Worm (Caenorhabditis elegans) whole organism, young adult: ENCODE measurements around the gene str-78.
A peak's percentile ranks its signal among the peaks of the same experiment; 100 is the strongest.

Source experiments
- C17E4.6 ChIP-seq: fragments of 200-800 bp; sonication (Bioruptor generic); IDR thresholded peaks from 2 replicates; pipeline ENCODE4 v1.3.6; 2022; ENCODE audit warnings: missing genetic modification reagents, missing genetic modification characterization, missing compliant biosample characterization
- D2030.7 ChIP-seq: fragments of 200-800 bp; sonication (Bioruptor generic); IDR thresholded peaks from 2 replicates; pipeline ENCODE4 v1.3.6; 2022; ENCODE audit warnings: missing genetic modification reagents, missing genetic modification characterization, missing compliant biosample characterization
- F33H1.4 ChIP-seq: fragments of 200-800 bp; sonication (Bioruptor generic); IDR thresholded peaks from 2 replicates; pipeline ENCODE4 v1.3.6; 2022; ENCODE audit warnings: missing genetic modification reagents, missing genetic modification characterization, missing compliant biosample characterization
- F39B2.1 ChIP-seq: fragments of 200-800 bp; sonication (Bioruptor generic); IDR thresholded peaks from 2 replicates; pipeline ENCODE4 v1.3.6; 2022; ENCODE audit warnings: missing genetic modification reagents, missing genetic modification characterization, missing compliant biosample characterization
- F49E8.2 ChIP-seq: sonication (generic microtip); optimal IDR thresholded peaks from 3 replicates; lab custom pipeline; 2017; ENCODE audit warnings: missing genetic modification characterization, mild to moderate bottlenecking, missing compliant biosample characterization, antibody characterized with exemption, moderate library complexity; ENCODE audit not compliant: insufficient read depth
- F57C9.4 ChIP-seq: sonication (generic microtip); optimal IDR thresholded peaks from 2 replicates; lab custom pipeline; 2017; ENCODE audit warnings: mild to moderate bottlenecking, missing genetic modification characterization, missing compliant biosample characterization
- Y53F4B.3 ChIP-seq: fragments of 200-800 bp; sonication (Bioruptor generic); IDR thresholded peaks from 2 replicates; pipeline ENCODE4 v1.3.6; 2022; ENCODE audit warnings: missing genetic modification reagents, missing genetic modification characterization, missing compliant biosample characterization
- Y53G8AR.9 ChIP-seq: fragments of 200-800 bp; sonication (Bioruptor generic); conservative IDR thresholded peaks from 2 replicates; pipeline ENCODE4 v1.3.6; 2022; ENCODE audit warnings: missing genetic modification reagents, missing genetic modification characterization, missing compliant biosample characterization
- Y56A3A.18 ChIP-seq: fragments of 200-800 bp; sonication (Bioruptor generic); IDR thresholded peaks from 2 replicates; pipeline ENCODE4 v1.3.6; 2022; ENCODE audit warnings: missing genetic modification reagents, missing genetic modification characterization, missing compliant biosample characterization
- Y67H2A.10 ChIP-seq: fragments of 200-800 bp; sonication (Bioruptor generic); conservative IDR thresholded peaks from 2 replicates; pipeline ENCODE4 v1.3.6; 2022; ENCODE audit warnings: missing genetic modification reagents, missing genetic modification characterization, missing compliant biosample characterization
- Y79H2A.3 ChIP-seq: fragments of 200-800 bp; sonication (Bioruptor generic); conservative IDR thresholded peaks from 2 replicates; pipeline ENCODE4 v1.3.6; 2022; ENCODE audit warnings: missing genetic modification reagents, missing genetic modification characterization, missing compliant biosample characterization
- aptf-2 ChIP-seq: fragments of 200-800 bp; sonication (Bioruptor generic); conservative IDR thresholded peaks from 2 replicates; pipeline ENCODE4 v1.3.6; 2022; ENCODE audit warnings: missing genetic modification reagents, missing genetic modification characterization, missing compliant biosample characterization
- aptf-3 ChIP-seq: fragments of 200-800 bp; sonication (Bioruptor generic); IDR thresholded peaks from 2 replicates; pipeline ENCODE4 v1.3.6; 2022; ENCODE audit warnings: missing genetic modification characterization, missing compliant biosample characterization
- athp-1 ChIP-seq: sonication (generic microtip); optimal IDR thresholded peaks from 2 replicates; lab custom pipeline; 2017; ENCODE audit warnings: mild to moderate bottlenecking, missing genetic modification characterization, missing compliant biosample characterization
- attf-6 ChIP-seq: fragments of 200-800 bp; sonication (Bioruptor generic); IDR thresholded peaks from 2 replicates; pipeline ENCODE4 v1.3.6; 2022; ENCODE audit warnings: missing genetic modification reagents, missing genetic modification characterization, missing compliant biosample characterization
- bed-2 ChIP-seq: fragments of 200-800 bp; sonication (Bioruptor generic); IDR thresholded peaks from 2 replicates; pipeline ENCODE4 v1.3.6; 2022; ENCODE audit warnings: missing genetic modification reagents, missing genetic modification characterization, missing compliant biosample characterization
- ceh-40 ChIP-seq: fragments of 200-800 bp; sonication (Bioruptor generic); IDR thresholded peaks from 2 replicates; pipeline ENCODE4 v1.3.6; 2022; ENCODE audit warnings: missing genetic modification characterization, missing compliant biosample characterization
- dox-1 ChIP-seq: fragments of 200-800 bp; sonication (Bioruptor generic); IDR thresholded peaks from 2 replicates; pipeline ENCODE4 v1.3.6; 2022; ENCODE audit warnings: missing genetic modification reagents, missing genetic modification characterization, missing compliant biosample characterization
- hlh-12 ChIP-seq: sonication (generic microtip); optimal IDR thresholded peaks from 2 replicates; lab custom pipeline; 2016; ENCODE audit warnings: missing genetic modification characterization, missing compliant biosample characterization
- hlh-26 ChIP-seq: fragments of 200-800 bp; sonication (Bioruptor generic); conservative IDR thresholded peaks from 2 replicates; pipeline ENCODE4 v1.3.6; 2022; ENCODE audit warnings: missing genetic modification reagents, missing genetic modification characterization, missing compliant biosample characterization
- hmg-1.2 ChIP-seq: fragments of 200-800 bp; sonication (Bioruptor generic); IDR thresholded peaks from 2 replicates; pipeline ENCODE4 v1.3.6; 2022; ENCODE audit warnings: missing genetic modification reagents, missing genetic modification characterization, missing compliant biosample characterization
- lin-35 ChIP-seq, 3 experiments: fragments of 150-350 bp in 2 of 3; sonication (generic microtip) in 1 of 3; optimal IDR thresholded peaks; 2 replicates each; lab custom pipeline; 2014 to 2018; ENCODE audit warnings: missing biosample characterization in 3 of 3, missing genetic modification characterization in 3 of 3, missing genetic modification reagents in 3 of 3
- lsl-1 ChIP-seq: fragments of 200-800 bp; sonication (Bioruptor generic); optimal IDR thresholded peaks from 2 replicates; lab custom pipeline; 2018; ENCODE audit warnings: mild to moderate bottlenecking, missing genetic modification characterization, moderate library complexity, missing compliant biosample characterization
- madf-10 ChIP-seq: sonication (generic microtip); optimal IDR thresholded peaks from 2 replicates; lab custom pipeline; 2016; ENCODE audit warnings: mild to moderate bottlenecking, missing genetic modification characterization, missing compliant biosample characterization
- mxl-1 ChIP-seq: sonication (generic microtip); optimal IDR thresholded peaks from 2 replicates; lab custom pipeline; 2016; ENCODE audit warnings: missing genetic modification characterization, missing compliant biosample characterization
- sea-2 ChIP-seq: fragments of 200-800 bp; sonication (Bioruptor generic); IDR thresholded peaks from 2 replicates; pipeline ENCODE4 v1.3.6; 2022; ENCODE audit warnings: missing genetic modification characterization, missing compliant biosample characterization
- snpc-4 ChIP-seq, 5 experiments: fragments of 150-350 bp in 1 of 5; sonication (generic microtip) in 4 of 5; optimal IDR thresholded peaks; 2 replicates each; lab custom pipeline; 2014 to 2018; ENCODE audit warnings: missing genetic modification characterization in 5 of 5, missing biosample characterization in 3 of 5, antibody characterized with exemption in 2 of 5, mild to moderate bottlenecking in 2 of 5, missing compliant biosample characterization in 2 of 5, missing genotype in 2 of 5, moderate library complexity in 2 of 5, missing genetic modification reagents in 1 of 5
- tbp1 ChIP-seq: fragments of 200-800 bp; sonication (Bioruptor generic); optimal IDR thresholded peaks from 2 replicates; lab custom pipeline; 2018; ENCODE audit warnings: mild to moderate bottlenecking, missing genetic modification characterization, missing compliant biosample characterization
- zfh-2 ChIP-seq: fragments of 200-800 bp; sonication (Bioruptor generic); conservative IDR thresholded peaks from 2 replicates; pipeline ENCODE4 v1.3.6; 2022; ENCODE audit warnings: missing genetic modification reagents, missing genetic modification characterization, missing compliant biosample characterization
- ztf-25 ChIP-seq: fragments of 200-800 bp; sonication (Bioruptor generic); IDR thresholded peaks from 2 replicates; pipeline ENCODE4 v1.3.6; 2022; ENCODE audit warnings: missing genetic modification reagents, missing genetic modification characterization, missing compliant biosample characterization
- ztf-26 ChIP-seq: sonication (generic microtip); optimal IDR thresholded peaks from 2 replicates; lab custom pipeline; 2017; ENCODE audit warnings: missing genetic modification characterization, missing compliant biosample characterization
- ztf-28 ChIP-seq: fragments of 200-800 bp; sonication (Bioruptor generic); IDR thresholded peaks from 2 replicates; pipeline ENCODE4 v1.3.6; 2022; ENCODE audit warnings: missing genetic modification reagents, missing genetic modification characterization, missing compliant biosample characterization
- ztf-3 ChIP-seq: fragments of 200-800 bp; sonication (Bioruptor generic); optimal IDR thresholded peaks from 2 replicates; lab custom pipeline; 2018; ENCODE audit warnings: mild to moderate bottlenecking, missing genetic modification characterization, missing compliant biosample characterization
- ztf-6 ChIP-seq: fragments of 200-800 bp; sonication (Bioruptor generic); IDR thresholded peaks from 2 replicates; pipeline ENCODE4 v1.3.6; 2022; ENCODE audit warnings: missing genetic modification reagents, missing genetic modification characterization, missing compliant biosample characterization

Gene str-78

DNA sequence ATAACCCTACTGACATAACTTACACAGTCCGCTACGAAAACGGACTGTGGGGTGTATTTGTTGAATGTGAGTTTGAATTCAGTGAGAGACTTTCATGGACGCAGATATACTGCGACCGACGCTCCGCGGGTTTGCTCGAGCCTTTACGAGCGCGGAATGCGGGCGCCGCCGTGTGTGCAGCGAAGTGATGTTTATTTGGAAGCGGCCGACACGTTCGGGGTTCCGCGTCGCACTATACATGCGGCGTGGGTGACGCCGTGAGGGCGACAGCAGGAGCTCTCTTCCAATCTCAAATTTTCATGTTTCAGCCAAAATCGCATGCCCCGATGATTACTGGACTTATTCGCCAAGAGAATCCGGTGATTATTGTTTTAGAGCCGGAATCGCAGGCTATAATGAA lies 27.7 kb downstream of the str-78 start:
- no peak for TF ChIP-seq bed-2
- TF ChIP-seq zfh-2 (GFP tag; lab: Robert Waterston, UW), result peak; percentile 55
- TF ChIP-seq D2030.7 (GFP tag; lab: Robert Waterston, UW), result no peak
- TF ChIP-seq snpc-4 (GFP tag; optimal IDR thresholded peaks at IDR 0.05; lab: Kevin White, UChicago), result no peak
- peak in 3 of 4 experiments; percentile 19 to 96 (median 55) for TF ChIP-seq snpc-4 (tag; optimal IDR thresholded peaks at IDR 0.05; lab: Kevin White, UChicago)
- peak; percentile 39; the same call in 1 of the 2 replicates for TF ChIP-seq hmg-1.2 (GFP tag; lab: Robert Waterston, UW)
- TF ChIP-seq attf-6 (GFP tag; lab: Robert Waterston, UW), result peak; percentile 62; the same call in 1 of the 2 replicates

DNA sequence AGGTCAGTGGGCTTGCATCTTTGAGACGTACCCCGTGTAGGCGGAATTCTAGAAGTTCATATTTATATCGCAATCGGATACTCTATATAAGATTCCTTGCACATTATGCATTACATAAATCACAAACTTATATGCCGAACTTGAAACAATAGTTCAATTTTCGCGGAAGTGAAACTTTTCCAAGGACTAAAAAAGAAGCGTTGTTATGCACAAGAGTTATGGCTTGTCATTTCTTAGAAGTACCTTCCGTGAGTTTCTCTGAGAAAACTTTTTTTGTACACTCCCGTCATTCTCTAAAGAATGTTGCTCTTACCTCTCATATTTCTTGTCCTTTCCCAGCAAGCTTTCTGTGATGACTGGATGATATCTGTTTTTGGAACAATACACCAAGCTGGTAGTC lies 28.6 kb downstream of the str-78 start, which contains the start of gene M199.136:
M199.136 (plus strand) TSS at position 301 of the 400 bp plus-strand sequence.
- no peak for TF ChIP-seq C17E4.6

ce11 chrIV:15114324-15114723 lies 32.7 kb downstream of the str-78 start, which contains the start of gene M199.135:
Gene M199.135 (plus strand): TSS chrIV:15114624.
- TF ChIP-seq lin-35 (GFP tag; optimal IDR thresholded peaks at IDR 0.05; lab: Kevin White, UChicago) (no peak), ztf-3 (no peak), mxl-1 (tag; lab: Kevin White, UChicago) (no peak), F57C9.4 (tag; lab: Kevin White, UChicago) (no peak), ztf-6 (no peak), hlh-12 (tag; lab: Kevin White, UChicago) (no peak), sea-2 (GFP tag; lab: Robert Waterston, UW) (no peak)

DNA sequence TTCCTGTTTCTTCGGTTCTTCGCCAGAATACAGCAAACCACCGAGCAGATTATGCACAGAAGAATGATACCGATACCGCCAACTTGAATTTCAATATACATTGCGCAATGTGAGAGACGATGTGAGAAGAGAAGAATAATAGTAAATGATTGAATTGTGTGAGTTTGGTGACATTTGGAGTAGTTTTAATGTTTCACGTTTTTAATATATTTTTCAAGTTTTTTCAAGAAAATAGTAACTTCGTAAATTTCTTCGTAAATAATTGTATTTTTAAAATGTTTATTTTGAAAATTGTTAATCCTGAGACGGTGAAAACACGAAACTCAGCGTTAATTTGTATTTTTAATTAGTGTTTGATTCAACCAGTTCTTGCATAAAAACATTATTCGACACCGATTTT lies 33.9 kb downstream of the str-78 start, which contains the start of gene M199.134:
M199.134 (minus strand) TSS at position 101 of the 400 bp plus-strand sequence.
- TF ChIP-seq madf-10 (tag; lab: Kevin White, UChicago) (no peak), Y53F4B.3 (GFP tag; lab: Robert Waterston, UW) (no peak), ztf-26 (tag; lab: Kevin White, UChicago) (no peak), Y79H2A.3 (GFP tag; lab: Robert Waterston, UW) (no peak), Y53G8AR.9 (no peak), F39B2.1 (GFP tag; lab: Robert Waterston, UW) (no peak)

ce11 chrIV:15108475-15108874 lies 38.5 kb downstream of the str-78 start, which contains the start of gene M199.2:
Gene M199.2 (plus strand): TSS chrIV:15108775.
- TF ChIP-seq F49E8.2 (tag; lab: Kevin White, UChicago) (no peak), ceh-40 (GFP tag; lab: Robert Waterston, UW) (no peak), lsl-1 (GFP tag; lab: Kevin White, UChicago) (no peak), ztf-28 (GFP tag; lab: Robert Waterston, UW) (no peak), ztf-25 (GFP tag; lab: Robert Waterston, UW) (no peak), Y56A3A.18 (GFP tag; lab: Robert Waterston, UW) (no peak), ztf-3 (no peak), aptf-3 (GFP tag; lab: Robert Waterston, UW) (no peak), Y67H2A.10 (GFP tag; lab: Robert Waterston, UW) (no peak)
- TF ChIP-seq, all 124 proteins: peak for 0

ce11 chrIV:15107218-15107617 lies 39.8 kb downstream of the str-78 start:
- TF ChIP-seq athp-1 (tag; lab: Kevin White, UChicago) (no peak), hmg-1.2 (GFP tag; lab: Robert Waterston, UW) (peak; percentile 90), snpc-4 (GFP tag; optimal IDR thresholded peaks at IDR 0.05; lab: Kevin White, UChicago) (peak; percentile 17), snpc-4 (tag; optimal IDR thresholded peaks at IDR 0.05; lab: Kevin White, UChicago) (peak in 3 of 4 experiments; percentile 46 to 87 (median 66)), hlh-26 (GFP tag; lab: Robert Waterston, UW) (no peak), aptf-2 (GFP tag; lab: Robert Waterston, UW) (no peak), F33H1.4 (GFP tag; lab: Robert Waterston, UW) (no peak), attf-6 (GFP tag; lab: Robert Waterston, UW) (peak; percentile 80), tbp1 (GFP tag; lab: Kevin White, UChicago) (peak; percentile 21), dox-1 (GFP tag; lab: Robert Waterston, UW) (no peak)
